Fruit fly (Drosophila melanogaster) whole organism, embryonic: Measurements from ENCODE around the gene Vps29.

ENCODE experiments used
- B-H2 ChIP-seq: fragments of 200-800 bp; sonication (Bioruptor generic); optimal IDR thresholded peaks from 2 replicates; lab custom pipeline; 2018; ENCODE audit warnings: missing biosample characterization, mild to moderate bottlenecking, missing genetic modification characterization
- Bgb ChIP-seq: fragments of 200-800 bp; sonication (Bioruptor generic); IDR thresholded peaks from 2 replicates; pipeline ENCODE4 v1.3.6; 2022; ENCODE audit warnings: missing biosample characterization, missing genetic modification characterization; ENCODE audit not compliant: partially characterized antibody
- CG10654 ChIP-seq: fragments of 200-800 bp; sonication (Bioruptor generic); optimal IDR thresholded peaks from 2 replicates; lab custom pipeline; 2016; ENCODE audit warnings: missing biosample characterization, missing genetic modification characterization
- CG11456 ChIP-seq: fragments of 200-800 bp; sonication (Bioruptor generic); IDR thresholded peaks from 3 replicates; pipeline ENCODE4 v1.3.6; 2022; ENCODE audit warnings: missing biosample characterization, missing genetic modification characterization
- CG12659 ChIP-seq: fragments of 200-800 bp; sonication (Bioruptor generic); optimal IDR thresholded peaks from 3 replicates; lab custom pipeline; 2017; ENCODE audit warnings: mild to moderate bottlenecking, missing biosample characterization, missing genetic modification reagents, missing genetic modification characterization
- CG15514 ChIP-seq: fragments of 200-800 bp; sonication (Bioruptor generic); optimal IDR thresholded peaks from 3 replicates; lab custom pipeline; 2017; ENCODE audit warnings: missing biosample characterization, missing genetic modification characterization, mild to moderate bottlenecking, moderate library complexity, missing genetic modification reagents
- CG1792 ChIP-seq: fragments of 200-800 bp; sonication (Bioruptor generic); optimal IDR thresholded peaks from 2 replicates; lab custom pipeline; 2016; ENCODE audit warnings: missing biosample characterization, missing genetic modification characterization
- CG18262 ChIP-seq: fragments of 200-800 bp; optimal IDR thresholded peaks from 3 replicates; lab custom pipeline; 2019; ENCODE audit warnings: missing biosample characterization, mild to moderate bottlenecking, missing genetic modification characterization, moderate library complexity
- CG18599 ChIP-seq: fragments of 200-800 bp; sonication (Bioruptor generic); optimal IDR thresholded peaks from 3 replicates; lab custom pipeline; 2017; ENCODE audit warnings: missing biosample characterization, missing genetic modification characterization, mild to moderate bottlenecking, moderate library complexity, missing genetic modification reagents
- CG2116 ChIP-seq: fragments of 200-800 bp; sonication (Bioruptor generic); optimal IDR thresholded peaks from 3 replicates; lab custom pipeline; 2018; ENCODE audit warnings: missing biosample characterization, mild to moderate bottlenecking, missing genetic modification characterization
- CG33213 ChIP-seq: fragments of 200-800 bp; sonication (Bioruptor generic); optimal IDR thresholded peaks from 3 replicates; lab custom pipeline; 2016; ENCODE audit warnings: missing biosample characterization, missing genetic modification characterization
- CG6689 ChIP-seq: fragments of 200-800 bp; sonication (Bioruptor generic); IDR thresholded peaks from 2 replicates; pipeline ENCODE4 v1.3.6; 2022; ENCODE audit warnings: missing biosample characterization, missing genetic modification characterization
- CG7271 ChIP-seq: fragments of 200-800 bp; sonication (Bioruptor generic); optimal IDR thresholded peaks from 2 replicates; lab custom pipeline; 2018; ENCODE audit warnings: missing biosample characterization, mild to moderate bottlenecking, missing genetic modification characterization, moderate library complexity
- CG7928 ChIP-seq: fragments of 200-800 bp; sonication (Bioruptor generic); optimal IDR thresholded peaks from 2 replicates; lab custom pipeline; 2017; ENCODE audit warnings: missing biosample characterization, mild to moderate bottlenecking, missing genetic modification characterization
- CG8290 ChIP-seq, 3 experiments: fragments of 200-800 bp; sonication (Bioruptor generic); optimal IDR thresholded peaks; 2 replicates each; lab custom pipeline; 2016 to 2019; ENCODE audit warnings: missing biosample characterization in 3 of 3, missing genetic modification characterization in 3 of 3, mild to moderate bottlenecking in 2 of 3, moderate library complexity in 1 of 3
- Chrac-16 ChIP-seq: fragments of 200-800 bp; sonication (Bioruptor generic); optimal IDR thresholded peaks from 3 replicates; lab custom pipeline; 2016; ENCODE audit warnings: missing biosample characterization, missing genetic modification characterization
- Dll ChIP-seq: fragments of 200-800 bp; sonication (Bioruptor generic); IDR thresholded peaks from 4 replicates; pipeline ENCODE4 v1.3.6; 2022; ENCODE audit warnings: missing biosample characterization, missing genetic modification characterization; ENCODE audit not compliant: partially characterized antibody
- Doc3 ChIP-seq: fragments of 200-800 bp; sonication (Bioruptor generic); IDR thresholded peaks from 3 replicates; pipeline ENCODE4 v1.3.6; 2022; ENCODE audit warnings: missing biosample characterization, missing genetic modification characterization; ENCODE audit not compliant: partially characterized antibody
- Fer1 ChIP-seq: fragments of 200-800 bp; sonication (Bioruptor generic); optimal IDR thresholded peaks from 2 replicates; lab custom pipeline; 2017; ENCODE audit warnings: missing biosample characterization, mild to moderate bottlenecking, missing genetic modification characterization
- H15 ChIP-seq: fragments of 200-800 bp; sonication (Bioruptor generic); IDR thresholded peaks from 3 replicates; pipeline ENCODE4 v1.3.6; 2022; ENCODE audit warnings: missing biosample characterization, missing genetic modification characterization
- Myb ChIP-seq: fragments of 200-800 bp; sonication (Bioruptor generic); optimal IDR thresholded peaks from 2 replicates; lab custom pipeline; 2016; ENCODE audit warnings: missing biosample characterization, missing genetic modification characterization
- NK7.1 ChIP-seq: fragments of 200-800 bp; sonication (Bioruptor generic); optimal IDR thresholded peaks from 3 replicates; lab custom pipeline; 2016; ENCODE audit warnings: missing biosample characterization, missing genetic modification characterization
- Opbp ChIP-seq: fragments of 200-800 bp; sonication (Bioruptor generic); IDR thresholded peaks from 3 replicates; pipeline ENCODE4 v1.3.6; 2022; ENCODE audit warnings: missing biosample characterization, missing genetic modification characterization; ENCODE audit not compliant: partially characterized antibody
- Xrp1 ChIP-seq: fragments of 200-800 bp; sonication (Bioruptor generic); IDR thresholded peaks from 2 replicates; pipeline ENCODE4 v1.3.6; 2022; ENCODE audit warnings: missing biosample characterization, missing genetic modification characterization
- al ChIP-seq: fragments of 200-800 bp; sonication (Bioruptor generic); IDR thresholded peaks from 2 replicates; pipeline ENCODE4 v1.3.6; 2022; ENCODE audit warnings: missing biosample characterization, missing genetic modification characterization
- amos ChIP-seq: fragments of 200-800 bp; sonication (Bioruptor generic); IDR thresholded peaks from 2 replicates; pipeline ENCODE4 v1.3.6; 2022; ENCODE audit warnings: missing biosample characterization, missing genetic modification characterization; ENCODE audit not compliant: partially characterized antibody
- btn ChIP-seq: fragments of 200-800 bp; sonication (Bioruptor generic); optimal IDR thresholded peaks from 2 replicates; lab custom pipeline; 2016; ENCODE audit warnings: missing biosample characterization, missing genetic modification characterization
- cad ChIP-seq: fragments of >200 bp; optimal IDR thresholded peaks from 2 replicates; lab custom pipeline; 2017; ENCODE audit warnings: missing biosample characterization, missing genetic modification characterization
- chinmo ChIP-seq: fragments of 200-800 bp; sonication (Bioruptor generic); IDR thresholded peaks from 4 replicates; pipeline ENCODE4 v1.3.6; 2022; ENCODE audit warnings: missing biosample characterization, missing genetic modification characterization; ENCODE audit not compliant: partially characterized antibody
- chm ChIP-seq: fragments of 200-800 bp; sonication (Bioruptor generic); IDR thresholded peaks from 2 replicates; pipeline ENCODE4 v1.3.6; 2022; ENCODE audit warnings: missing biosample characterization, missing genetic modification characterization
- crp ChIP-seq, 2 experiments: fragments of 200-800 bp; sonication (Bioruptor generic); optimal IDR thresholded peaks; 2 replicates in 1 of 2; 3 replicates in 1 of 2; lab custom pipeline; 2017; ENCODE audit warnings: missing biosample characterization in 2 of 2, missing genetic modification characterization in 2 of 2, mild to moderate bottlenecking in 1 of 2, moderate library complexity in 1 of 2
- ems ChIP-seq: fragments of 200-800 bp; sonication (Bioruptor generic); optimal IDR thresholded peaks from 3 replicates; lab custom pipeline; 2016; ENCODE audit warnings: missing biosample characterization, missing genetic modification characterization
- fu2 ChIP-seq: fragments of 200-800 bp; sonication (Bioruptor generic); optimal IDR thresholded peaks from 2 replicates; lab custom pipeline; 2016; ENCODE audit warnings: missing biosample characterization, missing genetic modification characterization
- gro ChIP-seq: fragments of 200-800 bp; sonication (Bioruptor generic); optimal IDR thresholded peaks from 2 replicates; lab custom pipeline; 2016; ENCODE audit warnings: missing biosample characterization, missing genetic modification characterization
- hkb ChIP-seq, 2 experiments: fragments of 200-800 bp in 1 of 2; fragments of >200 bp in 1 of 2; sonication (Bioruptor generic) in 1 of 2; IDR thresholded peaks in 1 of 2; optimal IDR thresholded peaks in 1 of 2; 2 replicates each; pipeline versions ENCODE4 v1.3.6 to Lab custom; 2017 to 2022; ENCODE audit warnings: missing biosample characterization in 1 of 2, missing genetic modification characterization in 1 of 2
- inv ChIP-seq: fragments of 200-800 bp; sonication (Bioruptor generic); IDR thresholded peaks from 2 replicates; pipeline ENCODE4 v1.3.6; 2022; ENCODE audit warnings: missing biosample characterization, missing genetic modification characterization; ENCODE audit not compliant: partially characterized antibody
- maf-S ChIP-seq: fragments of 200-800 bp; sonication (Bioruptor generic); optimal IDR thresholded peaks from 2 replicates; lab custom pipeline; 2016; ENCODE audit warnings: missing biosample characterization, missing genetic modification characterization
- nerfin-2 ChIP-seq: fragments of 200-800 bp; sonication (Bioruptor generic); IDR thresholded peaks from 2 replicates; pipeline ENCODE4 v1.3.6; 2022; ENCODE audit warnings: missing biosample characterization, missing genetic modification characterization; ENCODE audit not compliant: partially characterized antibody
- nmo ChIP-seq: fragments of 200-800 bp; sonication (Bioruptor generic); optimal IDR thresholded peaks from 2 replicates; lab custom pipeline; 2018; ENCODE audit warnings: missing biosample characterization, mild to moderate bottlenecking, missing genetic modification characterization, moderate library complexity
- pb ChIP-seq: fragments of 200-800 bp; sonication (Bioruptor generic); optimal IDR thresholded peaks from 3 replicates; lab custom pipeline; 2016; ENCODE audit warnings: missing biosample characterization, missing genetic modification characterization
- pho ChIP-seq: fragments of 200-800 bp; sonication (Bioruptor generic); optimal IDR thresholded peaks from 2 replicates; lab custom pipeline; 2016; ENCODE audit warnings: missing biosample characterization, missing genetic modification characterization
- pzg ChIP-seq: fragments of 200-800 bp; sonication (Bioruptor generic); optimal IDR thresholded peaks from 3 replicates; lab custom pipeline; 2018; ENCODE audit warnings: missing biosample characterization, mild to moderate bottlenecking, missing genetic modification characterization, moderate library complexity
- repo ChIP-seq: fragments of 200-800 bp; sonication (Bioruptor generic); optimal IDR thresholded peaks from 2 replicates; lab custom pipeline; 2016; ENCODE audit warnings: missing biosample characterization, missing genetic modification characterization
- so ChIP-seq: fragments of 200-800 bp; sonication (Bioruptor generic); IDR thresholded peaks from 3 replicates; pipeline ENCODE4 v1.3.6; 2022; ENCODE audit warnings: missing biosample characterization, missing genetic modification characterization
- tap ChIP-seq: fragments of 200-800 bp; optimal IDR thresholded peaks from 3 replicates; lab custom pipeline; 2019; ENCODE audit warnings: missing biosample characterization, mild to moderate bottlenecking, missing genetic modification characterization, moderate library complexity
- vfl ChIP-seq: fragments of 200-800 bp; sonication (Bioruptor generic); optimal IDR thresholded peaks from 2 replicates; lab custom pipeline; 2016; ENCODE audit warnings: missing biosample characterization, missing genetic modification characterization
- vnd ChIP-seq: fragments of 200-800 bp; sonication (Bioruptor generic); IDR thresholded peaks from 3 replicates; pipeline ENCODE4 v1.3.6; 2022; ENCODE audit warnings: missing biosample characterization, missing genetic modification characterization; ENCODE audit not compliant: partially characterized antibody
- yki ChIP-seq: fragments of >200 bp; optimal IDR thresholded peaks from 3 replicates; lab custom pipeline; 2018
- zfh1 ChIP-seq: fragments of 200-800 bp; sonication (Bioruptor generic); IDR thresholded peaks from 3 replicates; pipeline ENCODE4 v1.3.6; 2022; ENCODE audit warnings: missing biosample characterization, missing genetic modification characterization

Gene Vps29

dm6 chr2L:1150554-1150953, at the start of gene Vps29, which contains the start of gene Tfb4 (continued):
- TF ChIP-seq gro (GFP tag; lab: Kevin White, UChicago) (peak; percentile 18), CG8290 (GFP tag; optimal IDR thresholded peaks at IDR 0.05; lab: Kevin White, UChicago) (no peak), CG8290 (tag; optimal IDR thresholded peaks at IDR 0.05; lab: Kevin White, UChicago) (no peak), B-H2 (peak; percentile 56), amos (GFP tag; lab: Robert Waterston, UW) (peak; percentile 87), CG7928 (GFP tag; lab: Kevin White, UChicago) (no peak), pb (GFP tag; lab: Kevin White, UChicago) (no peak), crp (GFP tag; optimal IDR thresholded peaks at IDR 0.05; lab: Kevin White, UChicago) (peak in 1 of 2 experiments; percentile 61), al (GFP tag; lab: Robert Waterston, UW) (peak; percentile 38; the same call in 1 of the 2 replicates), tap (tag; lab: Kevin White, UChicago) (no peak), zfh1 (peak; percentile 65; the same call in 2 of the 3 replicates), inv (GFP tag; lab: Robert Waterston, UW) (peak; percentile 68), vfl (GFP tag; lab: Kevin White, UChicago) (peak; percentile 52), CG15514 (GFP tag; lab: Kevin White, UChicago) (peak; percentile 58), Chrac-16 (GFP tag; lab: Kevin White, UChicago) (peak; percentile 49), Xrp1 (GFP tag; lab: Robert Waterston, UW) (peak; percentile 64), yki (lab: Kevin White, UChicago) (no peak), so (GFP tag; lab: Robert Waterston, UW) (no peak), CG18599 (peak; percentile 32), CG1792 (GFP tag; lab: Kevin White, UChicago) (no peak), Bgb (peak; percentile 94), CG10654 (GFP tag; lab: Kevin White, UChicago) (peak; percentile 21), ems (GFP tag; lab: Kevin White, UChicago) (peak; percentile 67), CG11456 (GFP tag; lab: Robert Waterston, UW) (peak; percentile 71; the same call in 2 of the 3 replicates), Doc3 (GFP tag; lab: Robert Waterston, UW) (peak; percentile 81), maf-S (GFP tag; lab: Kevin White, UChicago) (peak; percentile 31), CG12659 (peak; percentile 44), Myb (peak; percentile 36), hkb (optimal IDR thresholded peaks at IDR 0.05; lab: Kevin White, UChicago) (no peak), hkb (GFP tag; IDR thresholded peaks at IDR 0.05; lab: Robert Waterston, UW) (peak; percentile 61), fu2 (GFP tag; lab: Kevin White, UChicago) (peak; percentile 49), CG33213 (peak; percentile 43), Opbp (GFP tag; lab: Robert Waterston, UW) (peak; percentile 94), chm (GFP tag; lab: Robert Waterston, UW) (peak; percentile 30; the same call in 1 of the 2 replicates), repo (GFP tag; lab: Kevin White, UChicago) (peak; percentile 1), btn (GFP tag; lab: Kevin White, UChicago) (no peak), Dll (peak; percentile 84), CG7271 (tag; lab: Kevin White, UChicago) (peak; percentile 42), CG18262 (no peak), pho (peak; percentile 20), H15 (GFP tag; lab: Robert Waterston, UW) (no peak), cad (GFP tag; lab: Kevin White, UChicago) (no peak), CG2116 (GFP tag; lab: Kevin White, UChicago) (peak; percentile 69), CG6689 (GFP tag; lab: Robert Waterston, UW) (peak; percentile 75), vnd (GFP tag; lab: Robert Waterston, UW) (peak; percentile 93), nerfin-2 (GFP tag; lab: Robert Waterston, UW) (peak; percentile 98), nmo (peak; percentile 3), pzg (peak; percentile 70), NK7.1 (GFP tag; lab: Kevin White, UChicago) (no peak), Fer1 (GFP tag; lab: Kevin White, UChicago) (peak; percentile 46), chinmo (GFP tag; lab: Robert Waterston, UW) (peak; percentile 96)
